Worm (Caenorhabditis elegans) whole organism, L4 larva: ENCODE data around the gene rhi-1.
A peak's percentile ranks its signal among the peaks of the same experiment; 100 is the strongest.

ENCODE experiments used
- F26F4.8 ChIP-seq: fragments of 200-800 bp; sonication (Bioruptor generic); conservative IDR thresholded peaks from 2 replicates; pipeline ENCODE4 v1.3.6; 2022; ENCODE audit warnings: missing genetic modification characterization, missing compliant biosample characterization
- F37D6.2 ChIP-seq: sonication (generic microtip); optimal IDR thresholded peaks from 2 replicates; lab custom pipeline; 2016; ENCODE audit warnings: mild to moderate bottlenecking, missing genetic modification characterization, missing compliant biosample characterization
- F44E2.7 ChIP-seq: fragments of 200-800 bp; sonication (Bioruptor generic); IDR thresholded peaks from 2 replicates; pipeline ENCODE4 v2.1.2; 2022; ENCODE audit warnings: missing genetic modification characterization, missing compliant biosample characterization
- F49E8.2 ChIP-seq: sonication (generic microtip); optimal IDR thresholded peaks from 2 replicates; lab custom pipeline; 2016; ENCODE audit warnings: missing compliant biosample characterization, mild to moderate bottlenecking, missing genetic modification characterization, borderline replicate concordance
- T26A8.4 ChIP-seq: fragments of 200-800 bp; sonication (Bioruptor generic); IDR thresholded peaks from 2 replicates; pipeline ENCODE4 v1.3.6; 2022; ENCODE audit warnings: missing genetic modification characterization, missing compliant biosample characterization
- Y105C5A.15 ChIP-seq: fragments of 200-800 bp; sonication (Bioruptor generic); IDR thresholded peaks from 2 replicates; pipeline ENCODE4 v1.3.6; 2022; ENCODE audit warnings: missing genetic modification characterization, missing compliant biosample characterization
- Y75B8A.6 ChIP-seq: fragments of 200-800 bp; sonication (Bioruptor generic); IDR thresholded peaks from 2 replicates; pipeline ENCODE4 v1.3.6; 2022; ENCODE audit warnings: missing genetic modification reagents, missing genetic modification characterization, missing compliant biosample characterization
- aha-1 ChIP-seq: fragments of 150-350 bp; peaks from one replicate; lab custom pipeline; 2014; ENCODE audit warnings: missing biosample characterization, missing genetic modification characterization
- ama-1 ChIP-seq: fragments of 150-350 bp; optimal IDR thresholded peaks from 2 replicates; lab custom pipeline; 2014; ENCODE audit warnings: inconsistent platforms, mixed read lengths
- attf-4 ChIP-seq: sonication (generic microtip); optimal IDR thresholded peaks from 3 replicates; lab custom pipeline; 2017; ENCODE audit warnings: missing biosample characterization, missing genetic modification characterization
- ceh-20 ChIP-seq: fragments of 200-800 bp; sonication (Bioruptor generic); IDR thresholded peaks from 2 replicates; pipeline ENCODE4 v1.3.6; 2022; ENCODE audit warnings: missing genetic modification reagents, missing genetic modification characterization, missing compliant biosample characterization
- ctbp-1 ChIP-seq: fragments of 200-800 bp; sonication (Bioruptor generic); IDR thresholded peaks from 2 replicates; pipeline ENCODE4 v1.3.6; 2022; ENCODE audit warnings: missing genetic modification reagents, missing genetic modification characterization, missing compliant biosample characterization
- daf-12 ChIP-seq: fragments of 150-350 bp; optimal IDR thresholded peaks from 2 replicates; lab custom pipeline; 2014; ENCODE audit warnings: missing biosample characterization, missing genetic modification reagents, missing genetic modification characterization
- dmd-6 ChIP-seq: fragments of 200-800 bp; sonication (Bioruptor generic); IDR thresholded peaks from 2 replicates; pipeline ENCODE4 v1.3.6; 2022; ENCODE audit warnings: missing genetic modification reagents, missing genetic modification characterization, missing compliant biosample characterization
- dpl-1 ChIP-seq: fragments of 150-350 bp; optimal IDR thresholded peaks from 2 replicates; lab custom pipeline; 2014; ENCODE audit warnings: missing biosample characterization, missing genetic modification reagents, missing genetic modification characterization
- duxl-1 ChIP-seq: sonication (generic microtip); optimal IDR thresholded peaks from 2 replicates; lab custom pipeline; 2016; ENCODE audit warnings: mild to moderate bottlenecking, missing genetic modification characterization, moderate library complexity, missing compliant biosample characterization; ENCODE audit not compliant: poor library complexity
- dve-1 ChIP-seq: sonication (generic microtip); optimal IDR thresholded peaks from 2 replicates; lab custom pipeline; 2017; ENCODE audit warnings: antibody characterized with exemption, mild to moderate bottlenecking, missing genetic modification characterization, missing compliant biosample characterization; ENCODE audit not compliant: insufficient read depth
- fkh-10 ChIP-seq: fragments of 150-350 bp; optimal IDR thresholded peaks from 2 replicates; lab custom pipeline; 2014; ENCODE audit warnings: missing biosample characterization, missing genetic modification reagents, missing genetic modification characterization
- hlh-11 ChIP-seq: fragments of 200-800 bp; sonication (Bioruptor generic); optimal IDR thresholded peaks from 2 replicates; lab custom pipeline; 2018; ENCODE audit warnings: mild to moderate bottlenecking, missing genetic modification characterization, missing compliant biosample characterization
- hlh-30 ChIP-seq: sonication (generic microtip); optimal IDR thresholded peaks from 2 replicates; lab custom pipeline; 2017; ENCODE audit warnings: antibody characterized with exemption, mild to moderate bottlenecking, missing genetic modification characterization, missing compliant biosample characterization; ENCODE audit not compliant: insufficient read depth
- hmg-1.1 ChIP-seq: fragments of 200-800 bp; sonication (Bioruptor generic); IDR thresholded peaks from 2 replicates; pipeline ENCODE4 v1.3.6; 2022; ENCODE audit warnings: missing genetic modification reagents, missing genetic modification characterization, missing compliant biosample characterization
- lim-7 ChIP-seq: fragments of 200-800 bp; sonication (Bioruptor generic); IDR thresholded peaks from 2 replicates; pipeline ENCODE4 v1.3.6; 2022; ENCODE audit warnings: missing genetic modification characterization, missing compliant biosample characterization
- lin-13 ChIP-seq: fragments of 150-350 bp; optimal IDR thresholded peaks from 2 replicates; lab custom pipeline; 2014; ENCODE audit warnings: missing biosample characterization, missing genetic modification reagents, missing genetic modification characterization
- lin-15B ChIP-seq: fragments of 150-350 bp; sonication (generic microtip); optimal IDR thresholded peaks from 3 replicates; lab custom pipeline; 2014; ENCODE audit warnings: missing biosample characterization, missing genetic modification characterization
- lsy-2 ChIP-seq, 2 experiments: fragments of 150-350 bp in 1 of 2; sonication (generic microtip) in 1 of 2; optimal IDR thresholded peaks; 2 replicates each; lab custom pipeline; 2014 to 2017; ENCODE audit warnings: missing biosample characterization in 2 of 2, missing genetic modification characterization in 2 of 2
- madf-9 ChIP-seq: fragments of 200-800 bp; sonication (Bioruptor generic); conservative IDR thresholded peaks from 2 replicates; pipeline ENCODE4 v1.3.6; 2022; ENCODE audit warnings: missing genetic modification reagents, missing genetic modification characterization, missing compliant biosample characterization
- mes-2 ChIP-seq: sonication (generic microtip); optimal IDR thresholded peaks from 2 replicates; lab custom pipeline; 2016; ENCODE audit warnings: missing genotype, mild to moderate bottlenecking, missing genetic modification characterization, missing compliant biosample characterization; ENCODE audit not compliant: poor library complexity, severe bottlenecking
- nhr-10 ChIP-seq: fragments of 150-350 bp; optimal IDR thresholded peaks from 2 replicates; lab custom pipeline; 2014; ENCODE audit warnings: missing biosample characterization, missing genetic modification characterization
- nhr-102 ChIP-seq: sonication (generic microtip); optimal IDR thresholded peaks from 2 replicates; lab custom pipeline; 2016; ENCODE audit warnings: mild to moderate bottlenecking, missing genetic modification characterization, moderate library complexity, missing compliant biosample characterization
- nhr-11 ChIP-seq: fragments of 150-350 bp; optimal IDR thresholded peaks from 2 replicates; lab custom pipeline; 2014; ENCODE audit warnings: missing biosample characterization, missing genetic modification characterization
- nhr-25 ChIP-seq: sonication (generic microtip); optimal IDR thresholded peaks from 2 replicates; lab custom pipeline; 2017; ENCODE audit warnings: missing genetic modification characterization, mild to moderate bottlenecking, missing compliant biosample characterization, antibody characterized with exemption, moderate library complexity, borderline replicate concordance; ENCODE audit not compliant: insufficient read depth
- nhr-28 ChIP-seq: fragments of 150-350 bp; optimal IDR thresholded peaks from 2 replicates; lab custom pipeline; 2014; ENCODE audit warnings: missing biosample characterization, missing genetic modification characterization
- nhr-41 ChIP-seq: fragments of 200-800 bp; sonication (Bioruptor generic); IDR thresholded peaks from 2 replicates; pipeline ENCODE4 v1.3.6; 2022; ENCODE audit warnings: missing genetic modification reagents, missing genetic modification characterization, missing compliant biosample characterization
- nhr-76 ChIP-seq: fragments of 150-350 bp; optimal IDR thresholded peaks from 2 replicates; lab custom pipeline; 2014; ENCODE audit warnings: missing biosample characterization, missing genetic modification characterization
- php-3 ChIP-seq: fragments of 200-800 bp; sonication (Bioruptor generic); IDR thresholded peaks from 2 replicates; pipeline ENCODE4 v1.3.6; 2022; ENCODE audit warnings: missing genetic modification reagents, missing genetic modification characterization, missing compliant biosample characterization
- pqm-1 ChIP-seq: sonication (generic microtip); optimal IDR thresholded peaks from 2 replicates; lab custom pipeline; 2017; ENCODE audit warnings: missing biosample characterization, missing genetic modification characterization
- saeg-2 ChIP-seq: fragments of 200-800 bp; sonication (Bioruptor generic); IDR thresholded peaks from 2 replicates; pipeline ENCODE4 v1.3.6; 2022; ENCODE audit warnings: missing genetic modification reagents, missing genetic modification characterization, missing compliant biosample characterization
- set-16 ChIP-seq: fragments of 200-800 bp; sonication (Bioruptor generic); IDR thresholded peaks from 2 replicates; pipeline ENCODE4 v1.3.6; 2022; ENCODE audit warnings: missing genetic modification reagents, missing genetic modification characterization, missing compliant biosample characterization
- skn-1 ChIP-seq: fragments of 150-350 bp; optimal IDR thresholded peaks from 2 replicates; lab custom pipeline; 2014; ENCODE audit warnings: missing biosample characterization, missing genetic modification characterization
- snpc-1.2 ChIP-seq: fragments of 200-800 bp; sonication (Bioruptor generic); IDR thresholded peaks from 2 replicates; pipeline ENCODE4 v1.3.6; 2022; ENCODE audit warnings: missing genetic modification reagents, missing genetic modification characterization, missing compliant biosample characterization
- spr-3 ChIP-seq: fragments of 200-800 bp; sonication (Bioruptor generic); optimal IDR thresholded peaks from 2 replicates; lab custom pipeline; 2018; ENCODE audit warnings: mild to moderate bottlenecking, missing genetic modification characterization, missing compliant biosample characterization
- tag-97 ChIP-seq: fragments of 200-800 bp; sonication (Bioruptor generic); IDR thresholded peaks from 2 replicates; pipeline ENCODE4 v1.3.6; 2022; ENCODE audit warnings: missing genetic modification characterization, missing compliant biosample characterization
- tra-1 ChIP-seq: fragments of 200-800 bp; sonication (Bioruptor generic); IDR thresholded peaks from 2 replicates; pipeline ENCODE4 v1.3.6; 2022; ENCODE audit warnings: missing genetic modification reagents, missing genetic modification characterization, missing compliant biosample characterization
- unc-62 ChIP-seq, 3 experiments: fragments of 150-350 bp in 1 of 3; sonication (generic microtip); optimal IDR thresholded peaks in 2 of 3; peaks in 1 of 3; 1 replicate in 1 of 3; 2 replicates in 2 of 3; lab custom pipeline; 2014 to 2017; ENCODE audit warnings: missing biosample characterization in 3 of 3, missing genetic modification characterization in 3 of 3, missing genetic modification reagents in 3 of 3, missing genotype in 1 of 3
- zfp-3 ChIP-seq: fragments of 200-800 bp; sonication (Bioruptor generic); conservative IDR thresholded peaks from 2 replicates; pipeline ENCODE4 v1.3.6; 2022; ENCODE audit warnings: missing genetic modification reagents, missing genetic modification characterization, missing compliant biosample characterization

Gene rhi-1

DNA sequence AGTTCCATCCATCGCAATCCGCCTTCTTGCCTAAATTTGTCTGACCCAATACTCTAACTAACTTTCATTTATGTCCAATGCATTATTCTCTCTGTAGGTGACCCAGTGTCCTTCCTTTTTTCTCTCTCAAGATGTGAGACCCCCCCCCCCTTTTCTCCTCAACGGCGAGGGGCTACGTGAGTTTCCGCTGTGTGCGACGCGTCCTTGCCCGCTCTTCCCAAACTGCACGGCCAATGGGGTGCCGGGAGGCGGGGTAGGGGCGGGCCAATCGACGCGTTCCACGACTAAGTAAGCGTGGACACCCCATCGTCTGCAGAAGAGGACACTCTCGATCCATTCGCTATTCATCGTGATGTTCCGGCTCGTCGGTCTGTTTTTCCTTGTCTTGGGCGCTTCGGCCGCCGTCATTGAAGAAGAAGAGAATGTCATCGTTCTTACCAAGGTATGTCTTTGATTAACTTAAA, 15.6 kb downstream of the rhi-1 start, which contains the start of gene pdi-2 (continued):
- no peak for TF ChIP-seq F49E8.2
- 0 out of 2 replicates have a peak, but pooled peaks have one; percentile 25 for TF ChIP-seq Y75B8A.6 (GFP tag; lab: Robert Waterston, UW)
- peak; percentile 79 for TF ChIP-seq dve-1 (tag; lab: Kevin White, UChicago)
- peak; percentile 47 for TF ChIP-seq dpl-1 (GFP tag; lab: Kevin White, UChicago)
- TF ChIP-seq madf-9 (GFP tag; lab: Robert Waterston, UW): peak; percentile 42; the same call in 1 of the 2 replicates
- peak; percentile 76 for TF ChIP-seq ama-1 (lab: Kevin White, UChicago)
- no peak for TF ChIP-seq lin-15B (tag; lab: Kevin White, UChicago)
- TF ChIP-seq hmg-1.1 (GFP tag; lab: Robert Waterston, UW): peak; percentile 86
- TF ChIP-seq pqm-1 (tag; lab: Kevin White, UChicago): peak; percentile 23
- TF ChIP-seq T26A8.4 (GFP tag; lab: Robert Waterston, UW): peak; percentile 81
- peak; percentile 94 for TF ChIP-seq hlh-11 (tag; lab: Kevin White, UChicago)
- peak; percentile 44 for TF ChIP-seq nhr-11 (tag; lab: Kevin White, UChicago)
- TF ChIP-seq lin-13 (GFP tag; lab: Kevin White, UChicago): peak; percentile 78
- no peak for TF ChIP-seq lim-7 (GFP tag; lab: Robert Waterston, UW)
- TF ChIP-seq set-16 (GFP tag; lab: Robert Waterston, UW): peak; percentile 98
- TF ChIP-seq dmd-6 (GFP tag; lab: Robert Waterston, UW): peak; percentile 77
- TF ChIP-seq ctbp-1 (GFP tag; lab: Robert Waterston, UW): peak; percentile 90
- no peak for TF ChIP-seq nhr-76 (tag; lab: Kevin White, UChicago)
- peak; percentile 76 for TF ChIP-seq nhr-25
- peak; percentile 48 for TF ChIP-seq mes-2 (tag; lab: Kevin White, UChicago)
- TF ChIP-seq fkh-10: peak; percentile 52
- TF ChIP-seq skn-1 (tag; lab: Kevin White, UChicago): no peak
- 0 out of 2 replicates have a peak, but pooled peaks have one; percentile 25 for TF ChIP-seq saeg-2 (GFP tag; lab: Robert Waterston, UW)
- peak; percentile 22; the same call in 1 of the 2 replicates for TF ChIP-seq nhr-41 (GFP tag; lab: Robert Waterston, UW)
- TF ChIP-seq F44E2.7 (GFP tag; lab: Robert Waterston, UW): no peak
- TF ChIP-seq spr-3 (GFP tag; lab: Kevin White, UChicago): peak; percentile 91

DNA sequence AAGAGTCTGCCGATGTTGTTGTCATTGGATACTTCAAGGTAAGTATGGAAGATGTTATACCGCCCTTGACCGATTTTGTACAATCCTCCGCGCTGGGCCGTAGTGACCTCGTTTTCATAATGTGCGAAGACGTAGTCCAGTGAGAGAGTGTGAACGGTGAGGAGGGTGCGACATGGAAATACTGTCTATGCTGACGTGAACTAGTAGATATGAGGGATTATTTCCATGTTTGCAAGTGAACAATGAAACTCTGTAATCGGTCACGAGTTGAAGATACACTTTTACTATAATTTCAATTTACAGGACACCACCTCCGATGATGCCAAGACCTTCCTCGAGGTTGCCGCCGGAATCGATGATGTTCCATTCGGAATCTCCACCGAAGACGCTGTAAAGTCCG, 16.5 kb downstream of the rhi-1 start:
- TF ChIP-seq unc-62 (GFP tag; optimal IDR thresholded peaks at IDR 0.05 in 1 of 2; lab: Kevin White, UChicago) (peak in 1 of 2 experiments; percentile 84), unc-62 (tag; optimal IDR thresholded peaks at IDR 0.05; lab: Kevin White, UChicago) (no peak), F37D6.2 (tag; lab: Kevin White, UChicago) (no peak), spr-3 (GFP tag; lab: Kevin White, UChicago) (peak; percentile 44), nhr-28 (tag; lab: Kevin White, UChicago) (peak; percentile 22), aha-1 (peak; percentile 19)

DNA sequence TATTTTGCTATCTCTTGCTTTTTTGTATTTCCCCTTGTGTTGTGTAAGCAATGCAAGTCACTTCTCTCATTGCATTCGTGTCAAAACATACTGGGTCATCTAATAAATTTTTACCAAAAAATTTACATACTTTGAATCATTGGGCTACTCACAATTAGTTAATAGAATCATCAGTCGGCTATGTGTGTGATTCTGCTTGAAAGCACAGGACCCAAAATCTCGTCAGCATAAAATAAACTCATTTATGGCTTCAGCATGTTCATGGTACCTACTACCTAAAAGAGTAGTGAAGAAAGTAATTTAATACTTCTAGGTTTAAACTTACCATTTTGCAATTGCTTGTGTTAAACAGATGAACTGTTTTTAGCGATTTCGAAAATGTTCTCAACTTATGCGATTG, 18.1 kb downstream of the rhi-1 start:
- TF ChIP-seq nhr-41 (GFP tag; lab: Robert Waterston, UW): no peak
- no peak for TF ChIP-seq F44E2.7 (GFP tag; lab: Robert Waterston, UW)
- peak; percentile 79 for TF ChIP-seq duxl-1
- peak; percentile 62 for TF ChIP-seq nhr-102
- TF ChIP-seq T26A8.4 (GFP tag; lab: Robert Waterston, UW): peak; percentile 84
- no peak for TF ChIP-seq Y105C5A.15 (GFP tag; lab: Robert Waterston, UW)
- no peak for TF ChIP-seq php-3 (GFP tag; lab: Robert Waterston, UW)
- 0 out of 2 replicates have a peak, but pooled peaks have one; percentile 29 for TF ChIP-seq zfp-3
- TF ChIP-seq ceh-20 (GFP tag; lab: Robert Waterston, UW): no peak
- peak; percentile 43 for TF ChIP-seq dve-1 (tag; lab: Kevin White, UChicago)
- TF ChIP-seq daf-12 (tag; lab: Kevin White, UChicago): no peak
- TF ChIP-seq snpc-1.2 (GFP tag; lab: Robert Waterston, UW): no peak
- TF ChIP-seq tag-97 (GFP tag; lab: Robert Waterston, UW): no peak
- TF ChIP-seq attf-4: no peak
- TF ChIP-seq aha-1: no peak
- peak; percentile 0 for TF ChIP-seq mes-2 (tag; lab: Kevin White, UChicago)
- no peak for TF ChIP-seq ctbp-1 (GFP tag; lab: Robert Waterston, UW)
- TF ChIP-seq F49E8.2: no peak
- no peak for TF ChIP-seq F26F4.8
- TF ChIP-seq ama-1 (lab: Kevin White, UChicago): no peak
- no peak for TF ChIP-seq tra-1 (GFP tag; lab: Robert Waterston, UW)
- TF ChIP-seq hlh-30 (tag; lab: Kevin White, UChicago): no peak
- TF ChIP-seq lin-13 (GFP tag; lab: Kevin White, UChicago): no peak
- peak; percentile 64 for TF ChIP-seq nhr-10 (tag; lab: Kevin White, UChicago)
- peak in 1 of 2 experiments; percentile 29 for TF ChIP-seq lsy-2 (tag; optimal IDR thresholded peaks at IDR 0.05; lab: Kevin White, UChicago)
